Fruit fly (Drosophila melanogaster) whole organism, prepupa: ENCODE data around the gene Ser12.

ENCODE experiments used
- CG16779 ChIP-seq: fragments of 200-800 bp; sonication (Bioruptor generic); optimal IDR thresholded peaks from 3 replicates; lab custom pipeline; 2017; ENCODE audit warnings: missing biosample characterization, mild to moderate bottlenecking, missing genetic modification characterization
- CG6808 ChIP-seq: fragments of 200-800 bp; sonication (Bioruptor generic); optimal IDR thresholded peaks from 3 replicates; lab custom pipeline; 2017; ENCODE audit warnings: missing biosample characterization, missing genetic modification characterization, mild to moderate bottlenecking, moderate library complexity, missing genetic modification reagents
- Eip78C ChIP-seq: fragments of 200-800 bp; sonication (Bioruptor generic); peaks from one replicate; lab custom pipeline; 2016; ENCODE audit warnings: missing biosample characterization, missing genetic modification characterization
- Sox14 ChIP-seq: fragments of 200-800 bp; sonication (Bioruptor generic); optimal IDR thresholded peaks from 3 replicates; lab custom pipeline; 2016; ENCODE audit warnings: missing biosample characterization, missing genetic modification characterization
- ss ChIP-seq, 2 experiments: fragments of 200-800 bp; sonication (Bioruptor generic); optimal IDR thresholded peaks; 2 replicates in 1 of 2; 3 replicates in 1 of 2; lab custom pipeline; 2017 to 2018; ENCODE audit warnings: mild to moderate bottlenecking in 2 of 2, missing biosample characterization in 2 of 2, missing genetic modification characterization in 2 of 2, moderate library complexity in 1 of 2

DNA sequence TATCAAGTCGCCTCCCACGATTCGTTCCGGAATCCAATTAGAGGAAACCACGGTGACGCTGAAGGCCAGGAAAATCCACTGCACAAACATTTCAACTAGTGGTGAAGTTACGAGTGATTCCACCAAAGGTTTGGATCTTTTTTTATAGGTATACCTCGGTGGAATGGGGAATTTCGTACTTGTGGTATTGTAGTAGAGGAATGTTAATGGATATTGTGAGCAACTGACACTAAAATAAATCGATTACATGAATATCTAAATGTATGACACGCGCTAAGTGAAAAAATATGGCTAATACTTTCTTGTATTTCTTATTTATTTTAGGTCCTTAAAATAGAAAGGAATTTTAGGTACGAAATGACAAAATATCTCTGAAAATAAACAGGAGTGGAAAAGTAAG, 1.2 kb upstream of the Ser12 start, which contains the start of gene CG17239:
- TF ChIP-seq CG16779 (tag; lab: Kevin White, UChicago), result no peak
- no peak for TF ChIP-seq ss (GFP tag; optimal IDR thresholded peaks at IDR 0.05; lab: Kevin White, UChicago)
- no peak for TF ChIP-seq CG6808
- TF ChIP-seq Eip78C, result no peak
- no peak for TF ChIP-seq Sox14 (GFP tag; lab: Kevin White, UChicago)
